Fruit fly (Drosophila melanogaster): ENCODE data around the gene Srp54k.
A peak's percentile ranks its signal among the peaks of the same experiment; 100 is the strongest.

Srp54k gene

DNA sequence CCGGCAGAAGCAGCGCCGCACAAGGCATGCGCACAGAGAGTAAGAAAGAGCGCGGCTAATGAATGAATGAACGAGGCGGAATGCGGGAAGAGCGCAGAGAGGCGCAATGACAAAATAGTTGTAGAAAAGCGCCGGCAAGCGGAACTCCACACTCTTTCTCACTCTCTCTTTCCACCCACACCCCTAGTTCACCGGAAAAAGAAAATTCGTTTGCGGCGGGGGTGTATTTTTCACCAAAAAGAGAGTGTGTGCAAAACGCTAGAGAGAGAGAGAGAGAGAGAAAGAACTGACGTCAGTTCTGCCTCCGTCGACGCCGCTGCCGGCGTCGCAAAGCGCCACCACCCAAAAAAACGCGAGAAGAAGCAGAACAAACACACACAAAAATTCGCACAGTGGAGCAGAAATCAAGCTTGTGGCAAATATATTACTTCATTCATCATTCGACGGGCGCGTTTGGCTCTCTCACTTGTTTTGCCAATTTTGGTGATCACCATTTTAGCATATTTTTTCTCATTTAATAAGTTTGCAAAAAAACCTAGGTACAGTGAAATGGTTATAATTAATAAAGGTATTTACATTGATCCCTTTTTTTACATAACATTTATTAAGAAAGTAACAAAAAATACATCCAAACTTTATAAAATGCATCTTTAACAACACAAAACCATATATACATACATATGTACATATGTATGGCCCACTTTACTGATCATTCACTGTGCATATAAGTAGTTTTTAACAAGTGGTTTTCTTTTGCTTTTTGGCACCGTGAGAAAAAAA is 32.6 kb downstream of the Srp54k start (continued):
- TF ChIP-seq CG8290 (GFP tag; optimal IDR thresholded peaks at IDR 0.05) (no peak), CG8290 (tag; optimal IDR thresholded peaks at IDR 0.05) (peak in 1 of 2 experiments; percentile 8), CG3407 (GFP tag; optimal IDR thresholded peaks at IDR 0.05) (no peak), wek (GFP tag; optimal IDR thresholded peaks at IDR 0.05) (no peak), sob (GFP tag; IDR thresholded peaks at IDR 0.05) (no peak), CG7372 (GFP tag; IDR thresholded peaks at IDR 0.05) (no peak), ash1 (GFP tag; optimal IDR thresholded peaks at IDR 0.05) (no peak), Camta (GFP tag; optimal IDR thresholded peaks at IDR 0.05) (no peak), CG14965 (GFP tag; optimal IDR thresholded peaks at IDR 0.05; ENCODE audit: borderline replicate concordance) (no peak), CG9215 (GFP tag; IDR thresholded peaks at IDR 0.05) (peak; percentile 58), run (tag; optimal IDR thresholded peaks at IDR 0.05) (no peak), B-H1 (GFP tag; IDR thresholded peaks at IDR 0.05) (peak; percentile 30; the same call in 2 of the 3 replicates), B-H2 (GFP tag; optimal IDR thresholded peaks at IDR 0.05) (no peak), Sin3A (optimal IDR thresholded peaks at IDR 0.05) (no peak), Side (GFP tag; optimal IDR thresholded peaks at IDR 0.05) (no peak), ase (GFP tag; IDR thresholded peaks at IDR 0.05) (no peak), zfh2 (GFP tag; optimal IDR thresholded peaks at IDR 0.05) (peak; percentile 48), Meics (GFP tag; optimal IDR thresholded peaks at IDR 0.05) (peak; percentile 71), CG12219 (GFP tag; optimal IDR thresholded peaks at IDR 0.05) (peak; percentile 4), lola (GFP tag; optimal IDR thresholded peaks at IDR 0.05) (no peak), CG12391 (tag; optimal IDR thresholded peaks at IDR 0.05) (peak; percentile 49), az2 (GFP tag; optimal IDR thresholded peaks at IDR 0.05) (peak; percentile 53), kah (GFP tag; optimal IDR thresholded peaks at IDR 0.05) (no peak), CG10321 (GFP tag; IDR thresholded peaks at IDR 0.05) (no peak), Oaz (GFP tag; IDR thresholded peaks at IDR 0.05) (no peak), CG4707 (GFP tag; optimal IDR thresholded peaks at IDR 0.05) (no peak), corto (GFP tag; optimal IDR thresholded peaks at IDR 0.05) (no peak), CG18262 (tag; optimal IDR thresholded peaks at IDR 0.05) (peak; percentile 56), CG10543 (GFP tag; optimal IDR thresholded peaks at IDR 0.05) (peak; percentile 56), bigmax (GFP tag; optimal IDR thresholded peaks at IDR 0.05) (no peak), CG9727 (GFP tag; optimal IDR thresholded peaks at IDR 0.05) (peak; percentile 64), sens-2 (GFP tag; IDR thresholded peaks at IDR 0.05) (no peak), tup (GFP tag; optimal IDR thresholded peaks at IDR 0.05) (no peak), CG8478 (optimal IDR thresholded peaks at IDR 0.05) (no peak), MTF-1 (GFP tag; optimal IDR thresholded peaks at IDR 0.05; ENCODE audit: borderline replicate concordance) (no peak), onecut (GFP tag; IDR thresholded peaks at IDR 0.05) (no peak), h (optimal IDR thresholded peaks at IDR 0.05) (no peak), CG1603 (tag; optimal IDR thresholded peaks at IDR 0.05) (peak; percentile 6), CHES-1-like (GFP tag; optimal IDR thresholded peaks at IDR 0.05) (no peak), CG31441 (GFP tag; IDR thresholded peaks at IDR 0.05) (peak; percentile 58; the same call in 1 of the 2 replicates), CG11504 (tag; optimal IDR thresholded peaks at IDR 0.05) (peak; percentile 73), Optix (GFP tag; IDR thresholded peaks at IDR 0.05) (0 out of 3 replicates have a peak, but pooled peaks have one; percentile 4), CG5180 (GFP tag; optimal IDR thresholded peaks at IDR 0.05) (peak; percentile 10), pum (GFP tag; optimal IDR thresholded peaks at IDR 0.05) (no peak), nmo (GFP tag; optimal IDR thresholded peaks at IDR 0.05) (peak; percentile 54), ind (GFP tag; optimal IDR thresholded peaks at IDR 0.05) (peak; percentile 60), cad (GFP tag; optimal IDR thresholded peaks at IDR 0.05) (no peak), Aef1 (GFP tag; IDR thresholded peaks at IDR 0.05) (0 out of 3 replicates have a peak, but pooled peaks have one; percentile 34), Dad (GFP tag; optimal IDR thresholded peaks at IDR 0.05) (peak; percentile 7), ewg (GFP tag; optimal IDR thresholded peaks at IDR 0.05) (peak; percentile 82), CG8281 (tag; optimal IDR thresholded peaks at IDR 0.05) (no peak)

Data from whole organism, embryonic.